Fruit fly (Drosophila melanogaster): Measurements from ENCODE around the gene CG42327.

Gene CG42327

DNA sequence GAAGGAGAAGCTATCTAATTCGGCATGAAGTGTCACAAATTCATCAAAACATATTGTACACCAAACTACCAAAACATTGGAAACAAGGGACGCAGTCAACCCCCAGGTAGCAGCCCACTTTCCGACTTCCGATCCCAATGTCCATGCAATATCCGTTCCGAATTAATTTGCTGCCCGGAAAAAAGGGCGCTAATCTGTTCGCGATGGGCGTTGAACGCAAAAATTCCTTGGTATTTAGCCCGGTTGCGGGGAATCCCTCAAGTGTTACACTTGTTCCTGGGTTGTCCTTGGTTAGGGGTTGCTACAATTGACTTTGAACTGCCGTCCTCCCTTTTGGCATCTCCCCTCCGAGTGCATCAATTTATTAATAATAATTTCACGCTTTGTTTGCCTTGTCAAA is 36.6 kb downstream of the CG42327 start:
- TF ChIP-seq CG1602 (GFP tag; optimal IDR thresholded peaks at IDR 0.05) = no peak
- peak; percentile 54 for TF ChIP-seq sens (GFP tag)
- TF ChIP-seq nerfin-1 (tag; optimal IDR thresholded peaks at IDR 0.05) = peak; percentile 94
- peak; percentile 72 for TF ChIP-seq pros (GFP tag; optimal IDR thresholded peaks at IDR 0.05)
- peak; percentile 89 for TF ChIP-seq gsb-n (tag; optimal IDR thresholded peaks at IDR 0.05)
- TF ChIP-seq oc (tag; optimal IDR thresholded peaks at IDR 0.05) = peak; percentile 27
- peak; percentile 6 for TF ChIP-seq sd (tag; optimal IDR thresholded peaks at IDR 0.05)
- no peak for TF ChIP-seq ems (GFP tag; optimal IDR thresholded peaks at IDR 0.05)

DNA sequence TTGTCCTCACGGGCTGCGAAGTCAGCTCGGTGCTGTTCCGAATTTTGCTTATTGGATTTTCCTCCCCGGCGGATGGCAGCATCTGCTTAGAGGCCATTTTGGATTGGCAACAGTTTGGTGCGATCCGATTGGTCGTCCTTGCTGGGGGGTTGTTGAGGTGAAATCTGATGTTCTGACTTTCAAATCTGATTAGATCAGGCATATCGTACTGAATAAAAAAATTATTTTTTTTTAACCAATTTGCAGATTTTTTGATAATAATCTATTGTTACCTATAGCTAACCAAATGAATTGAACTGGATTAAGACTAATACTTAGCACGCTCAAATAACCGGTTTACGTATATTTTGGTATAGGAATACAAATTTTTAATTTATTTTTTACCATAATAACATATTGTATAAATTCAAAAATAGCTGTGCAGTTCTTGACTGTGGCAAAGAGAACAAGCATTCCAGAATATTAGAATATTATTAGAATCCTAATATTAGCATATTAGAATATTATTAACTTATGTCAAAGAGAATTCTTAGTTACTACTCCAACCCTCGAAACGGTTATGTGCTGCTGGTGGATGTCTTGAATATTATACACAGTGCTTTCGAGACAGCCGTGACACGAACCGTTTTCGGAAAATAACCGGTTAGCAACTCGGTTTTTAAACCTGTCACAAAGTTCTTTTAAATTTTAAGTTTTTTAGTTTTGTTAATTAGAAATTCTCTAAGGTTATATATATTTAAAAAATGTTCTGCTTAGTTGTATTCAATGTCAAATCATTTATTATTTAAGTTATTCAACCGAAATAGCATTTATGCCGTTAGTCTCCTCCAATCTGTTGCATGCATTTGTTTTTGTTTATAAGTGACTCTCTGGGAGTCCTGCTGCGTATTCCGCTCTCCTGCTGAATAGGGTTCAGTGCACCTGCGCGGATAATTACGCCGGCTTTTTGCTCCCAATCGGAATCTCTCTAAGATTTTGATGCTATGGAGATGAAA is 38.7 kb downstream of the CG42327 start, which contains the start of gene Fer3:
Gene Fer3, minus strand, starts transcription at position 1 of the 995 bp plus-strand sequence.
- TF ChIP-seq phol (tag; optimal IDR thresholded peaks at IDR 0.05) (peak; percentile 25), CG2889 (GFP tag; IDR thresholded peaks at IDR 0.05) (no peak), tap (tag; optimal IDR thresholded peaks at IDR 0.05) (no peak), salm (tag; optimal IDR thresholded peaks at IDR 0.05) (no peak), Dek (tag; optimal IDR thresholded peaks at IDR 0.05) (peak; percentile 13), stwl (tag; optimal IDR thresholded peaks at IDR 0.05) (no peak), croc (GFP tag; conservative IDR thresholded peaks at IDR 0.05) (no peak), Dbx (GFP tag; IDR thresholded peaks at IDR 0.05) (no peak), CG14050 (GFP tag; IDR thresholded peaks at IDR 0.05) (no peak), CG11695 (GFP tag; IDR thresholded peaks at IDR 0.05) (no peak), CG32532 (GFP tag; IDR thresholded peaks at IDR 0.05) (no peak), Hsf (GFP tag; optimal IDR thresholded peaks at IDR 0.05) (no peak), CTCF (GFP tag; optimal IDR thresholded peaks at IDR 0.05) (peak; percentile 74), CG9727 (GFP tag; optimal IDR thresholded peaks at IDR 0.05) (no peak), CG11504 (tag; optimal IDR thresholded peaks at IDR 0.05) (peak; percentile 31), Hr51 (GFP tag; optimal IDR thresholded peaks at IDR 0.05) (peak in 1 of 2 experiments; percentile 30), CG10147 (GFP tag; optimal IDR thresholded peaks at IDR 0.05) (no peak), Hr78 (GFP tag; optimal IDR thresholded peaks at IDR 0.05) (no peak), tna (GFP tag; IDR thresholded peaks at IDR 0.05; ENCODE audit: partially characterized antibody) (no peak), CG8478 (optimal IDR thresholded peaks at IDR 0.05) (no peak), Doc2 (GFP tag; IDR thresholded peaks at IDR 0.05) (no peak), CG2129 (GFP tag; IDR thresholded peaks at IDR 0.05; ENCODE audit: partially characterized antibody) (no peak), cas (GFP tag; IDR thresholded peaks at IDR 0.05) (no peak), CG2712 (tag; optimal IDR thresholded peaks at IDR 0.05) (no peak), prd (optimal IDR thresholded peaks at IDR 0.05) (no peak), prd (GFP tag; IDR thresholded peaks at IDR 0.05) (no peak), en (GFP tag; optimal IDR thresholded peaks at IDR 0.05) (no peak), sens-2 (GFP tag; IDR thresholded peaks at IDR 0.05) (no peak), Meics (GFP tag; optimal IDR thresholded peaks at IDR 0.05) (peak; percentile 0), CG12071 (GFP tag; optimal IDR thresholded peaks at IDR 0.05) (no peak), tll (GFP tag; optimal IDR thresholded peaks at IDR 0.05) (peak in 1 of 2 experiments; percentile 26), lbe (GFP tag; optimal IDR thresholded peaks at IDR 0.05) (no peak), CG5953 (GFP tag; IDR thresholded peaks at IDR 0.05) (no peak), sens (GFP tag) (peak; percentile 59), amos (GFP tag; IDR thresholded peaks at IDR 0.05; ENCODE audit: partially characterized antibody) (no peak), CG2875 (GFP tag; optimal IDR thresholded peaks at IDR 0.05) (no peak), Hmr (GFP tag; optimal IDR thresholded peaks at IDR 0.05) (peak; percentile 28), Dfd (GFP tag; optimal IDR thresholded peaks at IDR 0.05) (no peak), CG7556 (GFP tag; optimal IDR thresholded peaks at IDR 0.05) (peak; percentile 2), CG32767 (GFP tag; IDR thresholded peaks at IDR 0.05) (no peak), tgo (GFP tag; IDR thresholded peaks at IDR 0.05) (no peak)
